Worm (Caenorhabditis elegans) whole organism, L2 larva: ENCODE measurements around the gene lgc-33.

Source experiments
- nhr-25 ChIP-seq: fragments of 150-350 bp; sonication (generic microtip); optimal IDR thresholded peaks from 3 replicates; lab custom pipeline; 2014; ENCODE audit warnings: missing biosample characterization, missing genetic modification characterization
- unc-55 ChIP-seq: fragments of 150-350 bp; sonication (generic microtip); optimal IDR thresholded peaks from 3 replicates; lab custom pipeline; 2014; ENCODE audit warnings: missing biosample characterization, missing genetic modification reagents, missing genetic modification characterization
- ztf-11 ChIP-seq: sonication (generic microtip); optimal IDR thresholded peaks from 2 replicates; lab custom pipeline; 2017; ENCODE audit warnings: missing biosample characterization, missing genetic modification characterization

- TF ChIP-seq ztf-11 (tag; lab: Kevin White, UChicago) (no peak), unc-55 (GFP tag; lab: Kevin White, UChicago) (no peak), nhr-25 (tag; lab: Kevin White, UChicago) (no peak)
Observed at ce11 chrIV:829107-829506, 16.2 kb upstream of the lgc-33 start.
